Worm (Caenorhabditis elegans) whole organism, L3 larva: ENCODE results near the gene ubc-15.

Source experiments
- aly-2 ChIP-seq: fragments of 150-350 bp; optimal IDR thresholded peaks from 2 replicates; lab custom pipeline; 2014; ENCODE audit warnings: missing biosample characterization, missing genetic modification characterization
- ceh-16 ChIP-seq: sonication (generic microtip); optimal IDR thresholded peaks from 2 replicates; lab custom pipeline; 2017; ENCODE audit warnings: missing biosample characterization, missing genetic modification characterization
- ceh-28 ChIP-seq: fragments of 150-350 bp; optimal IDR thresholded peaks from 2 replicates; lab custom pipeline; 2014; ENCODE audit warnings: missing biosample characterization, missing genetic modification reagents, missing genetic modification characterization
- ceh-82 ChIP-seq: fragments of 150-350 bp; optimal IDR thresholded peaks from 2 replicates; lab custom pipeline; 2014; ENCODE audit warnings: missing biosample characterization, missing genetic modification characterization
- daf-12 ChIP-seq: fragments of 150-350 bp; optimal IDR thresholded peaks from 2 replicates; lab custom pipeline; 2014; ENCODE audit warnings: missing biosample characterization, missing genetic modification reagents, missing genetic modification characterization
- egl-27 ChIP-seq: sonication (generic microtip); optimal IDR thresholded peaks from 4 replicates; lab custom pipeline; 2017; ENCODE audit warnings: missing biosample characterization, missing genetic modification reagents, missing genetic modification characterization
- egl-5 ChIP-seq: fragments of 150-350 bp; optimal IDR thresholded peaks from 2 replicates; lab custom pipeline; 2017; ENCODE audit warnings: missing biosample characterization, missing genetic modification reagents, missing genetic modification characterization, inconsistent platforms
- elt-1 ChIP-seq: fragments of 150-350 bp; optimal IDR thresholded peaks from 2 replicates; lab custom pipeline; 2014; ENCODE audit warnings: missing biosample characterization, missing genetic modification characterization
- elt-2 ChIP-seq: sonication (generic microtip); optimal IDR thresholded peaks from 2 replicates; lab custom pipeline; 2016; ENCODE audit warnings: missing genetic modification reagents, mild to moderate bottlenecking, missing genetic modification characterization, missing compliant biosample characterization
- eor-1 ChIP-seq, 2 experiments: fragments of 150-350 bp; optimal IDR thresholded peaks; 2 replicates each; lab custom pipeline; 2014 to 2018; ENCODE audit warnings: missing biosample characterization in 2 of 2, missing genetic modification characterization in 2 of 2
- fkh-10 ChIP-seq: sonication (generic microtip); optimal IDR thresholded peaks from 2 replicates; lab custom pipeline; 2017; ENCODE audit warnings: missing biosample characterization, missing genetic modification reagents, missing genetic modification characterization
- fos-1 ChIP-seq: fragments of 150-350 bp; optimal IDR thresholded peaks from 2 replicates; lab custom pipeline; 2014; ENCODE audit warnings: missing biosample characterization, missing genetic modification characterization
- hmg-11 ChIP-seq: sonication (generic microtip); optimal IDR thresholded peaks from 2 replicates; lab custom pipeline; 2016; ENCODE audit warnings: missing genetic modification characterization, missing compliant biosample characterization
- jun-1 ChIP-seq: fragments of 150-350 bp; optimal IDR thresholded peaks from 2 replicates; lab custom pipeline; 2014; ENCODE audit warnings: missing biosample characterization, missing genetic modification reagents, missing genetic modification characterization
- lin-39 ChIP-seq: fragments of 150-350 bp; optimal IDR thresholded peaks from 2 replicates; lab custom pipeline; 2018; ENCODE audit warnings: missing biosample characterization, missing genetic modification reagents, missing genetic modification characterization
- lsy-12 ChIP-seq: sonication (generic microtip); optimal IDR thresholded peaks from 2 replicates; lab custom pipeline; 2016; ENCODE audit warnings: mild to moderate bottlenecking, missing genetic modification characterization, missing compliant biosample characterization
- mdl-1 ChIP-seq: fragments of 150-350 bp; optimal IDR thresholded peaks from 2 replicates; lab custom pipeline; 2014; ENCODE audit warnings: missing biosample characterization, missing genetic modification characterization
- mml-1 ChIP-seq: fragments of 150-350 bp; sonication (generic microtip); optimal IDR thresholded peaks from 3 replicates; lab custom pipeline; 2014; ENCODE audit warnings: missing biosample characterization, missing genetic modification characterization
- nfya-1 ChIP-seq: sonication (generic microtip); optimal IDR thresholded peaks from 2 replicates; lab custom pipeline; 2017; ENCODE audit warnings: missing genetic modification characterization, mild to moderate bottlenecking, missing compliant biosample characterization, antibody characterized with exemption, moderate library complexity; ENCODE audit not compliant: insufficient read depth
- nhr-11 ChIP-seq: fragments of 150-350 bp; optimal IDR thresholded peaks from 2 replicates; lab custom pipeline; 2014; ENCODE audit warnings: missing biosample characterization, missing genetic modification characterization
- nhr-12 ChIP-seq: fragments of 150-350 bp; optimal IDR thresholded peaks from 2 replicates; lab custom pipeline; 2014; ENCODE audit warnings: missing biosample characterization, missing genetic modification characterization
- nhr-23 ChIP-seq: fragments of 150-350 bp; optimal IDR thresholded peaks from 2 replicates; lab custom pipeline; 2014; ENCODE audit warnings: missing biosample characterization, missing genetic modification reagents, missing genetic modification characterization
- nhr-237 ChIP-seq: fragments of 150-350 bp; optimal IDR thresholded peaks from 2 replicates; lab custom pipeline; 2014; ENCODE audit warnings: missing biosample characterization, missing genetic modification characterization
- nhr-25 ChIP-seq: sonication (generic microtip); optimal IDR thresholded peaks from 2 replicates; lab custom pipeline; 2017; ENCODE audit warnings: missing biosample characterization, missing genetic modification characterization
- nhr-28 ChIP-seq: fragments of 150-350 bp; optimal IDR thresholded peaks from 2 replicates; lab custom pipeline; 2014; ENCODE audit warnings: missing biosample characterization, missing genetic modification characterization
- nhr-67 ChIP-seq: fragments of 150-350 bp; optimal IDR thresholded peaks from 2 replicates; lab custom pipeline; 2014; ENCODE audit warnings: missing biosample characterization, missing genetic modification characterization
- nhr-76 ChIP-seq: fragments of 150-350 bp; sonication (generic microtip); optimal IDR thresholded peaks from 5 replicates; lab custom pipeline; 2014; ENCODE audit warnings: missing biosample characterization, missing genetic modification characterization
- nhr-77 ChIP-seq: fragments of 150-350 bp; optimal IDR thresholded peaks from 2 replicates; lab custom pipeline; 2014; ENCODE audit warnings: missing biosample characterization, missing genetic modification characterization
- pqm-1 ChIP-seq: fragments of 150-350 bp; optimal IDR thresholded peaks from 2 replicates; lab custom pipeline; 2017; ENCODE audit warnings: missing biosample characterization, missing genetic modification characterization, inconsistent platforms
- sea-2 ChIP-seq: fragments of 150-350 bp; sonication (generic microtip); optimal IDR thresholded peaks from 4 replicates; lab custom pipeline; 2014; ENCODE audit warnings: missing biosample characterization, missing genetic modification reagents, missing genetic modification characterization
- skn-1 ChIP-seq: fragments of 150-350 bp; optimal IDR thresholded peaks from 2 replicates; lab custom pipeline; 2014; ENCODE audit warnings: missing biosample characterization, missing genetic modification characterization
- snpc-4 ChIP-seq: fragments of 150-350 bp; optimal IDR thresholded peaks from 2 replicates; lab custom pipeline; 2014; ENCODE audit warnings: missing biosample characterization, missing genetic modification characterization
- unc-62 ChIP-seq: fragments of 150-350 bp; sonication (generic microtip); optimal IDR thresholded peaks from 4 replicates; lab custom pipeline; 2014; ENCODE audit warnings: missing biosample characterization, missing genetic modification reagents, missing genetic modification characterization
- zag-1 ChIP-seq: fragments of 150-350 bp; optimal IDR thresholded peaks from 2 replicates; lab custom pipeline; 2014; ENCODE audit warnings: missing biosample characterization, missing genetic modification characterization
- ztf-11 ChIP-seq: fragments of 150-350 bp; optimal IDR thresholded peaks from 2 replicates; lab custom pipeline; 2014; ENCODE audit warnings: missing biosample characterization, missing genetic modification characterization
- ztf-4 ChIP-seq: fragments of 150-350 bp; optimal IDR thresholded peaks from 2 replicates; lab custom pipeline; 2014; ENCODE audit warnings: missing biosample characterization, missing genetic modification characterization

Gene ubc-15

DNA sequence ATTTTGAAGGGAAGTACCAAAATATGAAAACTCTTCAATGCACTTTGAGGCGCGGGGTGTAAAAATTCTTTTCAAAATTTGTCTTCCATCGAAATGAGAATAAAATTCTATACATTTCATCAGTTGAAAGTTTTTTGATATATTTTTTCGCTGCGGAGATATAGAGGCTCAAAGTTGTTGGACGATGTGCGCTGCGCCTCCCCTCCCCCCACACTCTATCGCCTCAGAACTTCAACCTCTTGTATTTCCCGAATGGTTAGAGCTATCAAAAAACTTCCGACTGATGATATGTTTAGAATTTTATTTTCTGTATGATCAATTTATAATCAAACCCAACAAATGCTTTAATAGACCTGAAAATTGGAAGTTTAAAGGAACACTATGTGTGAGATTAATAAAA lies 35.2 kb upstream of the ubc-15 start:
- TF ChIP-seq lsy-12 (tag; lab: Kevin White, UChicago): no peak
- no peak for TF ChIP-seq zag-1 (tag; lab: Kevin White, UChicago)
- no peak for TF ChIP-seq fos-1 (tag; lab: Kevin White, UChicago)
- TF ChIP-seq elt-1: no peak
- TF ChIP-seq jun-1 (tag; lab: Kevin White, UChicago): no peak
- TF ChIP-seq egl-27 (tag; lab: Kevin White, UChicago): no peak
- no peak for TF ChIP-seq nhr-23 (tag; lab: Kevin White, UChicago)
- no peak for TF ChIP-seq ztf-11 (tag; lab: Kevin White, UChicago)
- no peak for TF ChIP-seq snpc-4
- TF ChIP-seq elt-2 (tag; lab: Kevin White, UChicago): no peak
- TF ChIP-seq aly-2 (tag; lab: Kevin White, UChicago): no peak
- TF ChIP-seq hmg-11 (tag; lab: Kevin White, UChicago): no peak
- no peak for TF ChIP-seq skn-1
- TF ChIP-seq nhr-11 (tag; lab: Kevin White, UChicago): no peak
- no peak for TF ChIP-seq eor-1 (tag; optimal IDR thresholded peaks at IDR 0.05; lab: Kevin White, UChicago)
- no peak for TF ChIP-seq nhr-25
- TF ChIP-seq, all 47 proteins: peak for 0

DNA sequence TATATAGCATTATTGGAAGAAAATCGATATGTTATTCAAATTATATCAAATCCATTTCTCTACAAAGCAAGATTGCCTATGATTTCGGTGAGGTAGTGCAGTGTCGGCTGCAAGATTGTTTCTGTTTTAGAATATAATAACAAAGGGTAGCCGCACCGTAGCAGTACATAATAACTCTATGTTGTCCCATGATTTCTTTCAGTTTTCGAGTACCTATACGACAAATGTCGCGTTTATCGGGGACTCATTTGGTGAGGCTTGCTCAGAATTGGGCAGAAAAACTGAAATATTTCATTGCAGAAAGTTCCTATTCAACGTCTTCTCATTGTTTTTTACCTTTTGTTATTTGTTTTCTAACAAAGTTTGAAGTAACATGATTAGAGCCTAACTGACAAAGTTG lies 33.0 kb upstream of the ubc-15 start, which contains the start of gene srw-79:
srw-79 (plus strand) TSS at position 301 of the 400 bp plus-strand sequence.
- no peak for TF ChIP-seq mdl-1 (tag; lab: Kevin White, UChicago)
- TF ChIP-seq ztf-4 (tag; lab: Kevin White, UChicago): no peak
- TF ChIP-seq mml-1 (tag; lab: Kevin White, UChicago): no peak
- no peak for TF ChIP-seq pqm-1 (tag; lab: Kevin White, UChicago)
- TF ChIP-seq lin-39 (tag; lab: Kevin White, UChicago): no peak
- TF ChIP-seq nhr-76 (tag; lab: Kevin White, UChicago): no peak
- no peak for TF ChIP-seq unc-62 (GFP tag; lab: Kevin White, UChicago)
- TF ChIP-seq nhr-23 (tag; lab: Kevin White, UChicago): no peak
- no peak for TF ChIP-seq nhr-77 (tag; lab: Kevin White, UChicago)
- no peak for TF ChIP-seq nhr-12 (tag; lab: Kevin White, UChicago)

ce11 chrII:2943966-2944365 lies 30.6 kb upstream of the ubc-15 start, which contains the start of the genes irld-50 and irld-49:
Gene irld-50 (minus strand): TSS chrII:2944066.
Gene irld-49 (plus strand): TSS chrII:2944176.
- no peak for TF ChIP-seq nhr-23 (tag; lab: Kevin White, UChicago)

DNA sequence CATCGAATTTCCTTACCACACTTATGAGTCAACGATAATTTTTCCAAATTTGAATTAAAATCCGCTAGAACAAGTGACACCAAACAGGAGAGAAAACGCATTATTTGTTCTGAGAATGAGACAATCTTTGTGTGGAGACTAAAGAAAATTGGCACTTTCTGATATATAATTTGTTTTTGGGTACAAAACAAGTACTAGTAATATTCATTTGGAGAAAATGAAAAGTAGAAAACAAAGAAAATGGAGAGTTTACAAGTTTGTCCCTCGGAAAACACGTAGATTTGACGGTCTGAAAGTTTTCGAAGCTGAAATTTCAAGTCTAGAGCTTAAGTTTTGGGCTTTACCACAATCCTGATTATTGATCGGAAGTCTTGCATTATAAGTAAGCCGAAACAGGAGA lies 27.3 kb upstream of the ubc-15 start, which contains the start of gene irld-66:
irld-66 (minus strand) TSS at position 101 of the 400 bp plus-strand sequence.
- no peak for TF ChIP-seq nhr-28 (tag; lab: Kevin White, UChicago)
- TF ChIP-seq ceh-82 (tag; lab: Kevin White, UChicago): no peak
- TF ChIP-seq nhr-11 (tag; lab: Kevin White, UChicago): no peak
- no peak for TF ChIP-seq fos-1 (tag; lab: Kevin White, UChicago)
- no peak for TF ChIP-seq elt-1
- TF ChIP-seq eor-1 (tag; optimal IDR thresholded peaks at IDR 0.05; lab: Kevin White, UChicago): no peak
- no peak for TF ChIP-seq nhr-25
- TF ChIP-seq ceh-28 (tag; lab: Kevin White, UChicago): no peak
- TF ChIP-seq egl-5: no peak
- TF ChIP-seq nfya-1 (tag; lab: Kevin White, UChicago): no peak
- TF ChIP-seq nhr-76 (tag; lab: Kevin White, UChicago): no peak
- no peak for TF ChIP-seq mml-1 (tag; lab: Kevin White, UChicago)
- no peak for TF ChIP-seq unc-62 (GFP tag; lab: Kevin White, UChicago)
- TF ChIP-seq nhr-237 (tag; lab: Kevin White, UChicago): no peak
- no peak for TF ChIP-seq daf-12
- no peak for TF ChIP-seq fkh-10
- TF ChIP-seq ceh-16 (tag; lab: Kevin White, UChicago): no peak
- TF ChIP-seq nhr-67 (tag; lab: Kevin White, UChicago): no peak
- TF ChIP-seq snpc-4: no peak
- TF ChIP-seq sea-2 (GFP tag; lab: Kevin White, UChicago): no peak
